Comparison of ENCODE assay signal across 1 fruit fly cellular context in genomic region chr3R:12433764-12434163, dm6.
A peak's percentile ranks its signal among the peaks of the same experiment; 100 is the strongest.
TF ChIP-seq lines count a peak whose summit lies in the region.

Gene Aos1, minus strand, starts transcription at chr3R:12433822.
Gene Srlp, plus strand, starts transcription at chr3R:12434098.

TF ChIP-seq in whole organism, embryonic, 481 proteins besides CTCF, POLR2A, EP300 and RAD21 (continued from another document):
- TF ChIP-seq Taf1 (GFP tag; IDR thresholded peaks at IDR 0.05; lab: Robert Waterston, UW): no peak
- TF ChIP-seq CG1233 (GFP tag; optimal IDR thresholded peaks at IDR 0.05; lab: Kevin White, UChicago): peak; percentile 45
- no peak for TF ChIP-seq Lpt (GFP tag; optimal IDR thresholded peaks at IDR 0.05; lab: Kevin White, UChicago)
- peak; percentile 73 for TF ChIP-seq CG30403 (GFP tag; optimal IDR thresholded peaks at IDR 0.05; lab: Kevin White, UChicago)
- no peak for TF ChIP-seq onecut (GFP tag; IDR thresholded peaks at IDR 0.05; lab: Robert Waterston, UW)
- no peak for TF ChIP-seq HmgD (GFP tag; optimal IDR thresholded peaks at IDR 0.05; lab: Kevin White, UChicago)
- peak; percentile 69 for TF ChIP-seq MBD-R2 (GFP tag; IDR thresholded peaks at IDR 0.05; lab: Robert Waterston, UW)
- peak; percentile 12; the same call in 1 of the 2 replicates for TF ChIP-seq amos (GFP tag; IDR thresholded peaks at IDR 0.05; lab: Robert Waterston, UW; ENCODE audit: partially characterized antibody)
- TF ChIP-seq pzg (GFP tag; optimal IDR thresholded peaks at IDR 0.05; lab: Kevin White, UChicago): peak; percentile 57
- no peak for TF ChIP-seq CG31388 (GFP tag; optimal IDR thresholded peaks at IDR 0.05; lab: Kevin White, UChicago)
- peak; percentile 43; the same call in 1 of the 2 replicates for TF ChIP-seq unc-4 (GFP tag; IDR thresholded peaks at IDR 0.05; lab: Robert Waterston, UW; ENCODE audit: partially characterized antibody)
- TF ChIP-seq Vsx1 (GFP tag; optimal IDR thresholded peaks at IDR 0.05; lab: Kevin White, UChicago): no peak
- TF ChIP-seq HHEX (GFP tag; optimal IDR thresholded peaks at IDR 0.05; lab: Kevin White, UChicago): peak; percentile 17
- 0 out of 2 replicates have a peak, but pooled peaks have one; percentile 20 for TF ChIP-seq CG14667 (GFP tag; IDR thresholded peaks at IDR 0.05; lab: Robert Waterston, UW)
- no peak for TF ChIP-seq CG12769 (tag; optimal IDR thresholded peaks at IDR 0.05; lab: Kevin White, UChicago)
- TF ChIP-seq nerfin-1 (tag; optimal IDR thresholded peaks at IDR 0.05; lab: Kevin White, UChicago): peak; percentile 59
- TF ChIP-seq CG9797 (GFP tag; optimal IDR thresholded peaks at IDR 0.05; lab: Kevin White, UChicago): peak; percentile 63
- TF ChIP-seq grau (tag; optimal IDR thresholded peaks at IDR 0.05; lab: Kevin White, UChicago): peak; percentile 71
- TF ChIP-seq zen (tag; optimal IDR thresholded peaks at IDR 0.05; lab: Kevin White, UChicago): peak; percentile 63
- TF ChIP-seq CG1602 (GFP tag; optimal IDR thresholded peaks at IDR 0.05; lab: Kevin White, UChicago): peak; percentile 3
- TF ChIP-seq CG15479 (GFP tag; optimal IDR thresholded peaks at IDR 0.05; lab: Kevin White, UChicago): no peak
- TF ChIP-seq CG11723 (GFP tag; optimal IDR thresholded peaks at IDR 0.05; lab: Kevin White, UChicago): peak; percentile 11
- TF ChIP-seq trh (GFP tag; optimal IDR thresholded peaks at IDR 0.05; lab: Kevin White, UChicago): no peak
- no peak for TF ChIP-seq CG3995 (GFP tag; optimal IDR thresholded peaks at IDR 0.05; lab: Kevin White, UChicago)
- peak; percentile 44 for TF ChIP-seq CG8388 (GFP tag; optimal IDR thresholded peaks at IDR 0.05; lab: Kevin White, UChicago)
- TF ChIP-seq twi (tag; optimal IDR thresholded peaks at IDR 0.05; lab: Kevin White, UChicago): peak; percentile 46
- no peak for TF ChIP-seq Tbp (GFP tag; optimal IDR thresholded peaks at IDR 0.05; lab: Kevin White, UChicago)
- TF ChIP-seq Pdp1 (GFP tag; optimal IDR thresholded peaks at IDR 0.05; lab: Kevin White, UChicago): peak in 1 of 2 experiments; percentile 27
- peak; percentile 58 for TF ChIP-seq CG9215 (GFP tag; IDR thresholded peaks at IDR 0.05; lab: Robert Waterston, UW)
- peak; percentile 19 for TF ChIP-seq CG4820 (GFP tag; optimal IDR thresholded peaks at IDR 0.05; lab: Kevin White, UChicago)
- no peak for TF ChIP-seq CG4707 (GFP tag; optimal IDR thresholded peaks at IDR 0.05; lab: Kevin White, UChicago)
- peak; percentile 40 for TF ChIP-seq CG7556 (GFP tag; optimal IDR thresholded peaks at IDR 0.05; lab: Kevin White, UChicago)
- TF ChIP-seq gfzf (GFP tag; optimal IDR thresholded peaks at IDR 0.05; lab: Kevin White, UChicago): peak; percentile 74
- peak; percentile 65 for TF ChIP-seq Fer1 (GFP tag; optimal IDR thresholded peaks at IDR 0.05; lab: Kevin White, UChicago)
- 0 out of 3 replicates have a peak, but pooled peaks have one; percentile 44 for TF ChIP-seq Dbx (GFP tag; IDR thresholded peaks at IDR 0.05; lab: Robert Waterston, UW)
- 0 out of 4 replicates have a peak, but pooled peaks have one; percentile 51 for TF ChIP-seq Dll (GFP tag; IDR thresholded peaks at IDR 0.05; lab: Robert Waterston, UW; ENCODE audit: partially characterized antibody)
- peak; percentile 6 for TF ChIP-seq CG1647 (GFP tag; optimal IDR thresholded peaks at IDR 0.05; lab: Kevin White, UChicago)
- TF ChIP-seq cas (GFP tag; IDR thresholded peaks at IDR 0.05; lab: Robert Waterston, UW): no peak
- TF ChIP-seq vvl (GFP tag; IDR thresholded peaks at IDR 0.05; lab: Robert Waterston, UW): no peak
- no peak for TF ChIP-seq NK7.1 (GFP tag; optimal IDR thresholded peaks at IDR 0.05; lab: Kevin White, UChicago)
- TF ChIP-seq CG10274 (GFP tag; optimal IDR thresholded peaks at IDR 0.05; lab: Kevin White, UChicago): no peak
- peak in 1 of 3 experiments; percentile 56 for TF ChIP-seq lola (GFP tag; optimal IDR thresholded peaks at IDR 0.05; lab: Kevin White, UChicago)
- peak; percentile 35; the same call in 1 of the 2 replicates for TF ChIP-seq CG13287 (GFP tag; IDR thresholded peaks at IDR 0.05; lab: Robert Waterston, UW; ENCODE audit: partially characterized antibody)
